Worm (Caenorhabditis elegans) whole organism, young adult: ENCODE measurements around the gene F35H10.3.

Experiments
- B0019.2 ChIP-seq: fragments of 200-800 bp; sonication (Bioruptor generic); conservative IDR thresholded peaks from 2 replicates; pipeline ENCODE4 v1.3.6; 2022; ENCODE audit warnings: missing genetic modification reagents, missing genetic modification characterization, missing compliant biosample characterization
- B0035.1 ChIP-seq: sonication (generic microtip); optimal IDR thresholded peaks from 2 replicates; lab custom pipeline; 2016; ENCODE audit warnings: missing genetic modification characterization, mild to moderate bottlenecking, missing compliant biosample characterization, missing genotype, missing genetic modification reagents
- B0261.1 ChIP-seq: sonication (generic microtip); optimal IDR thresholded peaks from 2 replicates; lab custom pipeline; 2016; ENCODE audit warnings: mild to moderate bottlenecking, missing genetic modification characterization, moderate library complexity, missing compliant biosample characterization
- B0336.3 ChIP-seq: fragments of 200-800 bp; sonication (Bioruptor generic); IDR thresholded peaks from 2 replicates; pipeline ENCODE4 v1.3.6; 2022; ENCODE audit warnings: missing genetic modification characterization, missing compliant biosample characterization
- C06A6.2 ChIP-seq: fragments of 200-800 bp; sonication (Bioruptor generic); conservative IDR thresholded peaks from 2 replicates; pipeline ENCODE4 v1.3.6; 2022; ENCODE audit warnings: missing genetic modification characterization, missing compliant biosample characterization
- F22D6.2 ChIP-seq: sonication (generic microtip); optimal IDR thresholded peaks from 2 replicates; lab custom pipeline; 2016; ENCODE audit warnings: mild to moderate bottlenecking, missing genetic modification characterization, missing compliant biosample characterization
- F33H1.4 ChIP-seq: fragments of 200-800 bp; sonication (Bioruptor generic); IDR thresholded peaks from 2 replicates; pipeline ENCODE4 v1.3.6; 2022; ENCODE audit warnings: missing genetic modification reagents, missing genetic modification characterization, missing compliant biosample characterization
- F49E8.2 ChIP-seq: sonication (generic microtip); optimal IDR thresholded peaks from 3 replicates; lab custom pipeline; 2017; ENCODE audit warnings: missing genetic modification characterization, mild to moderate bottlenecking, missing compliant biosample characterization, antibody characterized with exemption, moderate library complexity; ENCODE audit not compliant: insufficient read depth
- F52B5.7 ChIP-seq: sonication (generic microtip); optimal IDR thresholded peaks from 2 replicates; lab custom pipeline; 2016; ENCODE audit warnings: mild to moderate bottlenecking, missing genetic modification characterization, missing compliant biosample characterization
- F55B11.4 ChIP-seq: sonication (generic microtip); optimal IDR thresholded peaks from 2 replicates; lab custom pipeline; 2016; ENCODE audit warnings: missing compliant biosample characterization, missing genetic modification characterization, borderline replicate concordance; ENCODE audit not compliant: insufficient read depth
- Y53F4B.3 ChIP-seq: fragments of 200-800 bp; sonication (Bioruptor generic); IDR thresholded peaks from 2 replicates; pipeline ENCODE4 v1.3.6; 2022; ENCODE audit warnings: missing genetic modification reagents, missing genetic modification characterization, missing compliant biosample characterization
- atf-7 ChIP-seq: sonication (generic microtip); optimal IDR thresholded peaks from 2 replicates; lab custom pipeline; 2017; ENCODE audit warnings: mild to moderate bottlenecking, missing genetic modification characterization, missing compliant biosample characterization
- athp-1 ChIP-seq: sonication (generic microtip); optimal IDR thresholded peaks from 2 replicates; lab custom pipeline; 2017; ENCODE audit warnings: mild to moderate bottlenecking, missing genetic modification characterization, missing compliant biosample characterization
- attf-3 ChIP-seq: fragments of 200-800 bp; sonication (Bioruptor generic); conservative IDR thresholded peaks from 2 replicates; pipeline ENCODE4 v1.3.6; 2022; ENCODE audit warnings: missing genetic modification reagents, missing genetic modification characterization, missing compliant biosample characterization
- ceh-58 ChIP-seq: fragments of 200-800 bp; sonication (Bioruptor generic); IDR thresholded peaks from 2 replicates; pipeline ENCODE4 v1.3.6; 2022; ENCODE audit warnings: missing genetic modification characterization, missing compliant biosample characterization
- ceh-79 ChIP-seq: sonication (generic microtip); optimal IDR thresholded peaks from 2 replicates; lab custom pipeline; 2017; ENCODE audit warnings: mild to moderate bottlenecking, missing genetic modification characterization, missing compliant biosample characterization
- ceh-91 ChIP-seq: fragments of 200-800 bp; sonication (Bioruptor generic); IDR thresholded peaks from 2 replicates; pipeline ENCODE4 v1.3.6; 2022; ENCODE audit warnings: missing genetic modification reagents, missing genetic modification characterization, missing compliant biosample characterization
- chd-7 ChIP-seq: sonication (generic microtip); optimal IDR thresholded peaks from 2 replicates; lab custom pipeline; 2016; ENCODE audit warnings: mild to moderate bottlenecking, missing genetic modification characterization, moderate library complexity, missing compliant biosample characterization
- die-1 ChIP-seq: sonication (generic microtip); optimal IDR thresholded peaks from 2 replicates; lab custom pipeline; 2016; ENCODE audit warnings: missing genotype, mild to moderate bottlenecking, missing genetic modification characterization, missing compliant biosample characterization
- dpff-1 ChIP-seq: sonication (generic microtip); optimal IDR thresholded peaks from 2 replicates; lab custom pipeline; 2017; ENCODE audit warnings: mild to moderate bottlenecking, missing genetic modification characterization, missing compliant biosample characterization
- egl-44 ChIP-seq: fragments of 200-800 bp; sonication (Bioruptor generic); IDR thresholded peaks from 2 replicates; pipeline ENCODE4 v1.3.6; 2022; ENCODE audit warnings: missing genetic modification reagents, missing genetic modification characterization, missing compliant biosample characterization
- ekl-4 ChIP-seq: fragments of 200-800 bp; sonication (Bioruptor generic); IDR thresholded peaks from 2 replicates; pipeline ENCODE4 v1.3.6; 2022; ENCODE audit warnings: missing genetic modification reagents, missing genetic modification characterization, missing compliant biosample characterization
- ets-4 ChIP-seq: fragments of 200-800 bp; sonication (Bioruptor generic); optimal IDR thresholded peaks from 2 replicates; lab custom pipeline; 2018; ENCODE audit warnings: mild to moderate bottlenecking, missing genetic modification characterization, missing compliant biosample characterization
- gei-17 ChIP-seq: fragments of 200-800 bp; sonication (Bioruptor generic); optimal IDR thresholded peaks from 2 replicates; lab custom pipeline; 2018; ENCODE audit warnings: mild to moderate bottlenecking, missing genetic modification characterization, missing compliant biosample characterization
- let-607 ChIP-seq, 2 experiments: fragments of 200-800 bp in 1 of 2; sonication (Bioruptor generic) in 1 of 2; sonication (generic microtip) in 1 of 2; optimal IDR thresholded peaks; 2 replicates each; lab custom pipeline; 2016 to 2018; ENCODE audit warnings: mild to moderate bottlenecking in 2 of 2, missing compliant biosample characterization in 2 of 2, missing genetic modification characterization in 2 of 2, moderate library complexity in 2 of 2, missing genotype in 1 of 2
- lin-35 ChIP-seq, 3 experiments: fragments of 150-350 bp in 2 of 3; sonication (generic microtip) in 1 of 3; optimal IDR thresholded peaks; 2 replicates each; lab custom pipeline; 2014 to 2018; ENCODE audit warnings: missing biosample characterization in 3 of 3, missing genetic modification characterization in 3 of 3, missing genetic modification reagents in 3 of 3
- lir-1 ChIP-seq: fragments of 200-800 bp; sonication (Bioruptor generic); conservative IDR thresholded peaks from 2 replicates; pipeline ENCODE4 v1.3.6; 2022; ENCODE audit warnings: missing genetic modification reagents, missing genetic modification characterization, missing compliant biosample characterization
- lsl-1 ChIP-seq: fragments of 200-800 bp; sonication (Bioruptor generic); optimal IDR thresholded peaks from 2 replicates; lab custom pipeline; 2018; ENCODE audit warnings: mild to moderate bottlenecking, missing genetic modification characterization, moderate library complexity, missing compliant biosample characterization
- madf-8 ChIP-seq: fragments of 200-800 bp; sonication (Bioruptor generic); conservative IDR thresholded peaks from 2 replicates; pipeline ENCODE4 v1.3.6; 2022; ENCODE audit warnings: missing genetic modification reagents, missing genetic modification characterization, missing compliant biosample characterization
- mcd-1 ChIP-seq: fragments of 200-800 bp; sonication (Bioruptor generic); IDR thresholded peaks from 2 replicates; pipeline ENCODE4 v1.3.6; 2022; ENCODE audit warnings: missing genetic modification reagents, missing genetic modification characterization, missing compliant biosample characterization
- mel-28 ChIP-seq: sonication (generic microtip); optimal IDR thresholded peaks from 2 replicates; lab custom pipeline; 2016; ENCODE audit warnings: borderline replicate concordance, mild to moderate bottlenecking, missing genetic modification characterization, missing compliant biosample characterization
- nfya-1 ChIP-seq: sonication (generic microtip); optimal IDR thresholded peaks from 2 replicates; lab custom pipeline; 2017; ENCODE audit warnings: antibody characterized with exemption, missing compliant biosample characterization, missing genetic modification characterization, borderline replicate concordance; ENCODE audit not compliant: insufficient read depth
- nfya-2 ChIP-seq: fragments of 200-800 bp; sonication (Bioruptor generic); IDR thresholded peaks from 2 replicates; pipeline ENCODE4 v1.3.6; 2022; ENCODE audit warnings: missing genetic modification reagents, missing genetic modification characterization, missing compliant biosample characterization
- nhr-120 ChIP-seq: fragments of 200-800 bp; sonication (Bioruptor generic); IDR thresholded peaks from 2 replicates; pipeline ENCODE4 v1.3.6; 2022; ENCODE audit warnings: missing genetic modification characterization, missing compliant biosample characterization
- nhr-179 ChIP-seq: sonication (generic microtip); optimal IDR thresholded peaks from 2 replicates; lab custom pipeline; 2016; ENCODE audit warnings: mild to moderate bottlenecking, missing genetic modification characterization, missing compliant biosample characterization
- nhr-80 ChIP-seq: sonication (generic microtip); optimal IDR thresholded peaks from 2 replicates; lab custom pipeline; 2016; ENCODE audit warnings: missing genetic modification characterization, missing compliant biosample characterization
- rpc-1 ChIP-seq, 2 experiments: fragments of 150-350 bp in 1 of 2; sonication (generic microtip) in 1 of 2; optimal IDR thresholded peaks; 2 replicates each; lab custom pipeline; 2014 to 2018; ENCODE audit warnings: missing biosample characterization in 1 of 2, missing genetic modification characterization in 1 of 2, missing genetic modification reagents in 1 of 2, missing genotype in 1 of 2
- snpc-1.1 ChIP-seq: sonication (generic microtip); optimal IDR thresholded peaks from 2 replicates; lab custom pipeline; 2017; ENCODE audit warnings: missing genetic modification characterization, mild to moderate bottlenecking, missing compliant biosample characterization, antibody characterized with exemption, moderate library complexity, missing genotype, missing genetic modification reagents; ENCODE audit not compliant: insufficient read depth
- snpc-1.3 ChIP-seq: sonication (generic microtip); optimal IDR thresholded peaks from 2 replicates; lab custom pipeline; 2017; ENCODE audit warnings: missing genetic modification characterization, mild to moderate bottlenecking, missing compliant biosample characterization, antibody characterized with exemption, moderate library complexity, missing genotype, missing genetic modification reagents; ENCODE audit not compliant: insufficient read depth
- somi-1 ChIP-seq: fragments of 200-800 bp; sonication (Bioruptor generic); optimal IDR thresholded peaks from 2 replicates; lab custom pipeline; 2018; ENCODE audit warnings: mild to moderate bottlenecking, missing genetic modification characterization, missing compliant biosample characterization
- zfh-2 ChIP-seq: fragments of 200-800 bp; sonication (Bioruptor generic); conservative IDR thresholded peaks from 2 replicates; pipeline ENCODE4 v1.3.6; 2022; ENCODE audit warnings: missing genetic modification reagents, missing genetic modification characterization, missing compliant biosample characterization
- ztf-26 ChIP-seq: sonication (generic microtip); optimal IDR thresholded peaks from 2 replicates; lab custom pipeline; 2017; ENCODE audit warnings: missing genetic modification characterization, missing compliant biosample characterization
- ztf-28 ChIP-seq: fragments of 200-800 bp; sonication (Bioruptor generic); IDR thresholded peaks from 2 replicates; pipeline ENCODE4 v1.3.6; 2022; ENCODE audit warnings: missing genetic modification reagents, missing genetic modification characterization, missing compliant biosample characterization
- ztf-6 ChIP-seq: fragments of 200-800 bp; sonication (Bioruptor generic); IDR thresholded peaks from 2 replicates; pipeline ENCODE4 v1.3.6; 2022; ENCODE audit warnings: missing genetic modification reagents, missing genetic modification characterization, missing compliant biosample characterization

F35H10.3 gene

ce11 chrIV:8318799-8319198 lies 7.0 kb upstream of the F35H10.3 start:
- TF ChIP-seq B0035.1 (tag; lab: Kevin White, UChicago): no peak
- TF ChIP-seq B0019.2 (GFP tag; lab: Robert Waterston, UW): no peak
- no peak for TF ChIP-seq Y53F4B.3
- TF ChIP-seq ztf-28: no peak
- no peak for TF ChIP-seq zfh-2
- TF ChIP-seq F33H1.4 (GFP tag; lab: Robert Waterston, UW): no peak
- no peak for TF ChIP-seq ztf-26 (tag; lab: Kevin White, UChicago)
- TF ChIP-seq madf-8 (GFP tag; lab: Robert Waterston, UW): no peak
- TF ChIP-seq dpff-1 (tag; lab: Kevin White, UChicago): no peak
- no peak for TF ChIP-seq ekl-4
- no peak for TF ChIP-seq ceh-58 (GFP tag; lab: Robert Waterston, UW)
- TF ChIP-seq B0336.3 (GFP tag; lab: Robert Waterston, UW): no peak
- TF ChIP-seq atf-7 (tag; lab: Kevin White, UChicago): no peak
- TF ChIP-seq snpc-1.3 (tag; lab: Kevin White, UChicago): no peak
- TF ChIP-seq attf-3 (GFP tag; lab: Robert Waterston, UW): no peak
- no peak for TF ChIP-seq mcd-1 (GFP tag; lab: Robert Waterston, UW)
- no peak for TF ChIP-seq lsl-1 (GFP tag; lab: Kevin White, UChicago)

- TF ChIP-seq ceh-79 (tag; lab: Kevin White, UChicago) (no peak), lir-1 (GFP tag; lab: Robert Waterston, UW) (no peak), rpc-1 (optimal IDR thresholded peaks at IDR 0.05; lab: Kevin White, UChicago) (no peak), rpc-1 (tag; optimal IDR thresholded peaks at IDR 0.05; lab: Kevin White, UChicago) (no peak), ceh-91 (no peak), mel-28 (no peak), egl-44 (GFP tag; lab: Robert Waterston, UW) (no peak), C06A6.2 (GFP tag; lab: Robert Waterston, UW) (no peak), F49E8.2 (tag; lab: Kevin White, UChicago) (no peak), nhr-80 (tag; lab: Kevin White, UChicago) (no peak), F22D6.2 (tag; lab: Kevin White, UChicago) (no peak), chd-7 (tag; lab: Kevin White, UChicago) (no peak), gei-17 (GFP tag; lab: Kevin White, UChicago) (no peak), ztf-6 (GFP tag; lab: Robert Waterston, UW) (no peak)
- TF ChIP-seq, all 124 proteins: peak for 0
Measured at ce11 chrIV:8328913-8329312, 3.1 kb downstream of the F35H10.3 start, which contains the start of gene F35H10.2. Gene F35H10.2, plus strand, starts transcription at chrIV:8329213.

- TF ChIP-seq snpc-1.3 (tag; lab: Kevin White, UChicago): no peak
- TF ChIP-seq B0261.1: no peak
- no peak for TF ChIP-seq ztf-28
- TF ChIP-seq somi-1: no peak
- no peak for TF ChIP-seq snpc-1.1 (tag; lab: Kevin White, UChicago)
Measured at ce11 chrIV:8332526-8332925, 6.8 kb downstream of the F35H10.3 start, which contains the start of gene lys-10. Gene lys-10, plus strand, starts transcription at chrIV:8332826.

ce11 chrIV:8333034-8333433 lies 7.3 kb downstream of the F35H10.3 start:
- TF ChIP-seq lin-35 (GFP tag; optimal IDR thresholded peaks at IDR 0.05; lab: Kevin White, UChicago) (no peak), chd-7 (tag; lab: Kevin White, UChicago) (no peak), F33H1.4 (GFP tag; lab: Robert Waterston, UW) (no peak), die-1 (tag; lab: Kevin White, UChicago) (no peak), athp-1 (tag; lab: Kevin White, UChicago) (no peak), nfya-1 (tag; lab: Kevin White, UChicago) (no peak), let-607 (tag; optimal IDR thresholded peaks at IDR 0.05; lab: Kevin White, UChicago) (no peak), ets-4 (GFP tag; lab: Kevin White, UChicago) (no peak), nhr-179 (tag; lab: Kevin White, UChicago) (no peak), nfya-2 (no peak), mel-28 (no peak), F55B11.4 (tag; lab: Kevin White, UChicago) (no peak), nhr-120 (GFP tag; lab: Robert Waterston, UW) (no peak), F52B5.7 (no peak)
